Fruit fly (Drosophila melanogaster): ENCODE results near the gene Pbp95.

DNA sequence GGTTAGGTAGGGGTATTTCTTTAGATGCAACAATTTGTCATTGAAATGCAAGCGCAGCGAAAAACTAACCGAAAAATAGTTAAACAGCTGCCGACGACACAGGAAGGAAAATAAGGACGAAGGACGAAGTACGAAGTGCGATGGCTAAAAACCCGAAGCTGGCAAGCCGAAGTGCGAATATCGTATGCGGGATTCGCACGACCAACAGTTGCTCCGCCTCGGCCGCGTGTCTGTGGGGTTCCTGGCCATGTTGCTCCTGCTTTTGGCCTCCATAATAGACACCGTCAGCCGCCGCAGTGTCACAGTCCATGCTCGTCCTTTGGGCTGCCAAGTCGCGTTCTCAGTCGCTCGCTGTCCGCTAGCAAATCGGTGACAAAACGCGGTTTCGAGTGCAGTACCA, 45.4 kb downstream of the Pbp95 start, which contains the start of gene mAChR-B:
- TF ChIP-seq Hr51 (GFP tag; optimal IDR thresholded peaks at IDR 0.05) (no peak), corto (GFP tag; optimal IDR thresholded peaks at IDR 0.05) (no peak), dm (GFP tag; optimal IDR thresholded peaks at IDR 0.05) (no peak), bowl (GFP tag; IDR thresholded peaks at IDR 0.05) (no peak), CG15269 (tag; optimal IDR thresholded peaks at IDR 0.05) (no peak)

All from whole organism, embryonic.